Fruit fly (Drosophila melanogaster): Measurements from ENCODE around the gene CG14322.

Gene CG14322

DNA sequence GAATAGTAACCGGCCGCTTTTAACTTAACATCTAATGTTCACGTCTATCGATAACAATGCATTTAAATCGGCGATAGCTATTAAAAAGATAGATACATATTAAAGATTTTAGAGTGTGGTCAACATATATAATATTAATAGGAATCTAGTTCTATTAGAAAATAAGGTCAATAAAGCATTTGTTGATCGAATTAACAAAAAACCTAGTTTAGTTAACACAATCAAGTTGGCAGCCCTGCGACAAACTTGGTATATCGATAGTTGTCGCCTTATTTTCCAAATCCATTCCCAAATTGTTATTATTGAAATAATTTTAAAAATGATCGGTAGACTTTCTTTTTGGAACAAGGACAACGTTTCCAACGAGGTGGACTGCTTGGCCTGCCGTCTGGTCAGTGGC is 37.4 kb downstream of the CG14322 start, which contains the start of the genes CG31251 and CG31360 (continued):
- no peak for TF ChIP-seq da (GFP tag; optimal IDR thresholded peaks at IDR 0.05)
- TF ChIP-seq lola (GFP tag; optimal IDR thresholded peaks at IDR 0.05): peak in 1 of 3 experiments; percentile 12
- no peak for TF ChIP-seq CG8924 (tag; optimal IDR thresholded peaks at IDR 0.05)
- peak; percentile 95 for TF ChIP-seq Dll (GFP tag; IDR thresholded peaks at IDR 0.05; ENCODE audit: partially characterized antibody)
- no peak for TF ChIP-seq CG15696 (tag; optimal IDR thresholded peaks at IDR 0.05)
- TF ChIP-seq vnd (GFP tag; IDR thresholded peaks at IDR 0.05; ENCODE audit: partially characterized antibody): peak; percentile 77
- no peak for TF ChIP-seq CG18599 (GFP tag; optimal IDR thresholded peaks at IDR 0.05)
- no peak for TF ChIP-seq CG1792 (GFP tag; optimal IDR thresholded peaks at IDR 0.05)
- TF ChIP-seq trem (tag; optimal IDR thresholded peaks at IDR 0.05): peak; percentile 99
- TF ChIP-seq ind (GFP tag; optimal IDR thresholded peaks at IDR 0.05): no peak
- no peak for TF ChIP-seq CG11723 (GFP tag; optimal IDR thresholded peaks at IDR 0.05)
- TF ChIP-seq Scr (GFP tag; IDR thresholded peaks at IDR 0.05; ENCODE audit: partially characterized antibody): peak; percentile 90
- peak; percentile 45 for TF ChIP-seq pzg (GFP tag; optimal IDR thresholded peaks at IDR 0.05)
- TF ChIP-seq unc-4 (GFP tag; IDR thresholded peaks at IDR 0.05; ENCODE audit: partially characterized antibody): peak; percentile 91
- TF ChIP-seq grau (tag; optimal IDR thresholded peaks at IDR 0.05): peak; percentile 19
- TF ChIP-seq Camta (GFP tag; optimal IDR thresholded peaks at IDR 0.05): no peak
- no peak for TF ChIP-seq pita (GFP tag; optimal IDR thresholded peaks at IDR 0.05)
- no peak for TF ChIP-seq CG33557 (GFP tag; optimal IDR thresholded peaks at IDR 0.05)
- no peak for TF ChIP-seq CG9817 (tag; optimal IDR thresholded peaks at IDR 0.05)
- peak; percentile 22 for TF ChIP-seq Sin3A (optimal IDR thresholded peaks at IDR 0.05)
- 0 out of 4 replicates have a peak, but pooled peaks have one; percentile 61 for TF ChIP-seq chinmo (GFP tag; IDR thresholded peaks at IDR 0.05; ENCODE audit: partially characterized antibody)
- no peak for TF ChIP-seq fru (optimal IDR thresholded peaks at IDR 0.05)
- TF ChIP-seq CG3847 (GFP tag; IDR thresholded peaks at IDR 0.05): no peak
- TF ChIP-seq CG6791 (GFP tag; IDR thresholded peaks at IDR 0.05; ENCODE audit: partially characterized antibody): peak; percentile 74
- no peak for TF ChIP-seq tio (GFP tag; optimal IDR thresholded peaks at IDR 0.05)
- TF ChIP-seq hbn (GFP tag; IDR thresholded peaks at IDR 0.05; ENCODE audit: partially characterized antibody): peak; percentile 88
- TF ChIP-seq Eip74EF (GFP tag; optimal IDR thresholded peaks at IDR 0.05): no peak
- TF ChIP-seq Pdp1 (GFP tag; optimal IDR thresholded peaks at IDR 0.05): no peak
- no peak for TF ChIP-seq CG34376 (GFP tag; optimal IDR thresholded peaks at IDR 0.05)
- TF ChIP-seq Tbp (GFP tag; optimal IDR thresholded peaks at IDR 0.05): no peak
- TF ChIP-seq YL-1 (GFP tag; optimal IDR thresholded peaks at IDR 0.05): peak; percentile 22
- TF ChIP-seq CG2116 (GFP tag; optimal IDR thresholded peaks at IDR 0.05): peak; percentile 32
- TF ChIP-seq Dp (GFP tag; optimal IDR thresholded peaks at IDR 0.05): peak; percentile 37
- TF ChIP-seq Adf1 (GFP tag; IDR thresholded peaks at IDR 0.05): no peak
- peak; percentile 88 for TF ChIP-seq stwl (tag; optimal IDR thresholded peaks at IDR 0.05)
- TF ChIP-seq CG32772 (GFP tag; IDR thresholded peaks at IDR 0.05): no peak
- TF ChIP-seq CG2712 (tag; optimal IDR thresholded peaks at IDR 0.05): peak; percentile 11
- no peak for TF ChIP-seq CG7745 (tag; optimal IDR thresholded peaks at IDR 0.05)
- peak; percentile 29 for TF ChIP-seq Ets97D (GFP tag; optimal IDR thresholded peaks at IDR 0.05)
- peak; percentile 15 for TF ChIP-seq MESR4 (GFP tag; optimal IDR thresholded peaks at IDR 0.05)
- no peak for TF ChIP-seq Side (GFP tag; optimal IDR thresholded peaks at IDR 0.05)
- TF ChIP-seq Spps (tag; optimal IDR thresholded peaks at IDR 0.05): no peak
- peak; percentile 57 for TF ChIP-seq Sry-δ (GFP tag; optimal IDR thresholded peaks at IDR 0.05)
- TF ChIP-seq psq (GFP tag; optimal IDR thresholded peaks at IDR 0.05): no peak
- TF ChIP-seq CG10267 (tag; optimal IDR thresholded peaks at IDR 0.05): peak; percentile 34
- peak; percentile 91 for TF ChIP-seq Doc3 (GFP tag; IDR thresholded peaks at IDR 0.05; ENCODE audit: partially characterized antibody)
- peak; percentile 3 for TF ChIP-seq PHDP (tag; optimal IDR thresholded peaks at IDR 0.05)
- peak; percentile 55 for TF ChIP-seq sens (GFP tag)
- no peak for TF ChIP-seq H2.0 (GFP tag; IDR thresholded peaks at IDR 0.05)
- peak; percentile 9 for TF ChIP-seq CG4617 (GFP tag; optimal IDR thresholded peaks at IDR 0.05; ENCODE audit: borderline replicate concordance)
